Worm (Caenorhabditis elegans) whole organism, L4/young adult: ENCODE measurements around the gene F33E11.3.

Experiments used
- W03F9.2 ChIP-seq: fragments of 150-350 bp; optimal IDR thresholded peaks from 2 replicates; lab custom pipeline; 2014; ENCODE audit warnings: missing biosample characterization, missing genetic modification characterization
- him-1 ChIP-seq: sonication (generic microtip); optimal IDR thresholded peaks from 2 replicates; lab custom pipeline; 2016; ENCODE audit warnings: missing genotype, missing genetic modification reagents, missing genetic modification characterization, missing compliant biosample characterization

DNA sequence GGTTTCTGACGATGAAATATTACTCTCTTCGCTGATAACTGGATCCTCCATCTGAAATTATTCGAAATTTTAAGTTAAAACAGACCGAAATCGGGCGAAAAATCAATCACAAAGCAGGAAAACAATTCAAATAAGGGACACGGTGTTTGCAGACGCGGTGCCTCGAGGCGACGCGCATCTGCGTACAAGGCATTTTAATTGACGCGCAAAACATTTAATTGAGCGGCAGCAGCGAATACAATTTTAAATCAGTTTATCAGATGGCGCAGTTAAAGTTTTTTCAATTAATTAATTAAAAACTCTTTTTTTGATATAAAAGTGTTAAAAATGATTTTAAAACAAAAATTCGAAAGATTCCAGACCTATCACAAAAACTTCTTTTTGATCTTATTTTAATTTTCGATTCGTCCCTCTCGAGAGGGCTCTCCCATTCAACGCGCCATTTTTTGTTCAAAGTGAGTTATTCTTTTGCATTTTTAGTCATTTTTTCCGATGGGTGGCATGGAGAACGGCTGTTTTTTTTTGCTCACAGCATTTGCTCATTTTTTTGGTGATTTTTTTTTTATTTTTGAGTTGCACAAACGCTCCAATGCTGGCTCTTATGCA is 7.1 kb upstream of the F33E11.3 start, which contains the start of gene phf-10:
- TF ChIP-seq him-1 (tag; lab: Kevin White, UChicago): no peak
- TF ChIP-seq W03F9.2: no peak
